Fruit fly (Drosophila melanogaster): ENCODE data around the gene CG31954.

Gene CG31954

DNA sequence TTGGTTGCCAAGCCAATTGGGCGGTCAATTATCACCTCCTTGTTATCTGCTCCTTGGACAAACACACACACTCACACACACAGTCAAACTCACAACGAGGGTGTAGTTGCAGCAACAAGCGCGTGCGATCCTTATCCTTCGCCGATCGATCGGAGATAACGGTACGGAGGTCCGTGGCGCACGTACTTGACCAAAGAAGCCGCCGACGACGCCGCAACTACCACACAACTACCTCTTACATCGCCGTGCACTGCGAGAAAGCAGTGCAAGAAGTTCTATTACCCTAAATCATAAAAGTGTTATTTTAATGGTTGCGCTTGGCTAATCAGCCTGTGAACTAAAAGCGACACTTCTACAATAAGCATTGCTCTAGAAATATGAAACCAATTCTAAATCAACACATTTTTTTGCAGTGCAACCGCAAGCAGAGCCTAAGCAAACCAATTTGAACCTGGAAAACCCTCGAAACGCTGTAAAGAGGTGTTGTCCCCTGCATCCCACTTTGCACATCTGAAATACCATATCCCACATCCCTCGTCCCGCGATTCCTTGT lies 23.1 kb upstream of the CG31954 start (continued):
- TF ChIP-seq D (optimal IDR thresholded peaks at IDR 0.05): no peak
- TF ChIP-seq D (GFP tag; optimal IDR thresholded peaks at IDR 0.05): peak; percentile 20

dm6 chr2L:3530186-3530832 lies 20.4 kb upstream of the CG31954 start, which contains the start of the genes Spindly and IFT57:
TSS of gene Spindly (minus strand) at chr2L:3530317.
TSS of gene IFT57 (plus strand) at chr2L:3530789.
- TF ChIP-seq da (GFP tag; optimal IDR thresholded peaks at IDR 0.05) (no peak), CG10321 (GFP tag; IDR thresholded peaks at IDR 0.05) (no peak), mirr (GFP tag; optimal IDR thresholded peaks at IDR 0.05) (no peak), sob (GFP tag; IDR thresholded peaks at IDR 0.05) (0 out of 2 replicates have a peak, but pooled peaks have one; percentile 21), ems (GFP tag; optimal IDR thresholded peaks at IDR 0.05) (no peak), Lpt (GFP tag; optimal IDR thresholded peaks at IDR 0.05) (no peak), CG11504 (tag; optimal IDR thresholded peaks at IDR 0.05) (no peak), ato (GFP tag; IDR thresholded peaks at IDR 0.05; ENCODE audit: partially characterized antibody) (peak; percentile 71), Fer1 (GFP tag; optimal IDR thresholded peaks at IDR 0.05) (no peak), CG3407 (GFP tag; optimal IDR thresholded peaks at IDR 0.05) (no peak), hbn (GFP tag; IDR thresholded peaks at IDR 0.05; ENCODE audit: partially characterized antibody) (peak; percentile 35; the same call in 1 of the 2 replicates), Usf (GFP tag; optimal IDR thresholded peaks at IDR 0.05) (no peak), Hsf (GFP tag; optimal IDR thresholded peaks at IDR 0.05) (no peak), ttk (GFP tag; IDR thresholded peaks at IDR 0.05) (no peak), CG4360 (GFP tag; IDR thresholded peaks at IDR 0.05) (no peak), CG31224 (GFP tag; IDR thresholded peaks at IDR 0.05) (no peak), CG15601 (tag; optimal IDR thresholded peaks at IDR 0.05) (no peak), fd64A (GFP tag; optimal IDR thresholded peaks at IDR 0.05) (no peak), otp (GFP tag; IDR thresholded peaks at IDR 0.05) (no peak), bab2 (GFP tag; optimal IDR thresholded peaks at IDR 0.05) (no peak), CG43689 (GFP tag; IDR thresholded peaks at IDR 0.05) (no peak), CG18262 (tag; optimal IDR thresholded peaks at IDR 0.05) (peak; percentile 0), CG3847 (GFP tag; IDR thresholded peaks at IDR 0.05) (no peak), CG6791 (GFP tag; IDR thresholded peaks at IDR 0.05; ENCODE audit: partially characterized antibody) (peak; percentile 74), Dll (GFP tag; IDR thresholded peaks at IDR 0.05; ENCODE audit: partially characterized antibody) (peak; percentile 75), CG6175 (GFP tag; IDR thresholded peaks at IDR 0.05) (no peak), MBD-R2 (GFP tag; IDR thresholded peaks at IDR 0.05) (peak; percentile 50), so (GFP tag; IDR thresholded peaks at IDR 0.05) (no peak), Dref (GFP tag; IDR thresholded peaks at IDR 0.05) (peak; percentile 83), repo (GFP tag; optimal IDR thresholded peaks at IDR 0.05) (no peak), CG34224 (GFP tag; IDR thresholded peaks at IDR 0.05; ENCODE audit: partially characterized antibody) (peak; percentile 67; the same call in 2 of the 3 replicates), zen2 (GFP tag; IDR thresholded peaks at IDR 0.05; ENCODE audit: partially characterized antibody) (peak; percentile 51; the same call in 2 of the 3 replicates), psq (GFP tag; optimal IDR thresholded peaks at IDR 0.05) (no peak), Mrtf (GFP tag; IDR thresholded peaks at IDR 0.05) (no peak), CoRest (tag; optimal IDR thresholded peaks at IDR 0.05) (peak; percentile 9), CG11398 (GFP tag; optimal IDR thresholded peaks at IDR 0.05) (no peak), E2f2 (GFP tag; IDR thresholded peaks at IDR 0.05) (peak; percentile 93), CG14860 (GFP tag; IDR thresholded peaks at IDR 0.05; ENCODE audit: partially characterized antibody) (peak; percentile 17; the same call in 1 of the 3 replicates), BEAF-32 (GFP tag; optimal IDR thresholded peaks at IDR 0.05) (peak; percentile 57), ewg (GFP tag; optimal IDR thresholded peaks at IDR 0.05) (peak; percentile 17), sqz (GFP tag; optimal IDR thresholded peaks at IDR 0.05) (peak; percentile 58), Xrp1 (GFP tag; IDR thresholded peaks at IDR 0.05) (no peak), CG5245 (GFP tag; optimal IDR thresholded peaks at IDR 0.05) (no peak), schlank (tag; optimal IDR thresholded peaks at IDR 0.05) (no peak), tna (GFP tag; IDR thresholded peaks at IDR 0.05; ENCODE audit: partially characterized antibody) (0 out of 2 replicates have a peak, but pooled peaks have one; percentile 13), nerfin-2 (GFP tag; IDR thresholded peaks at IDR 0.05; ENCODE audit: partially characterized antibody) (peak; percentile 63)
